Fruit fly (Drosophila melanogaster): ENCODE measurements around the gene mRpL2.

mRpL2 gene

DNA sequence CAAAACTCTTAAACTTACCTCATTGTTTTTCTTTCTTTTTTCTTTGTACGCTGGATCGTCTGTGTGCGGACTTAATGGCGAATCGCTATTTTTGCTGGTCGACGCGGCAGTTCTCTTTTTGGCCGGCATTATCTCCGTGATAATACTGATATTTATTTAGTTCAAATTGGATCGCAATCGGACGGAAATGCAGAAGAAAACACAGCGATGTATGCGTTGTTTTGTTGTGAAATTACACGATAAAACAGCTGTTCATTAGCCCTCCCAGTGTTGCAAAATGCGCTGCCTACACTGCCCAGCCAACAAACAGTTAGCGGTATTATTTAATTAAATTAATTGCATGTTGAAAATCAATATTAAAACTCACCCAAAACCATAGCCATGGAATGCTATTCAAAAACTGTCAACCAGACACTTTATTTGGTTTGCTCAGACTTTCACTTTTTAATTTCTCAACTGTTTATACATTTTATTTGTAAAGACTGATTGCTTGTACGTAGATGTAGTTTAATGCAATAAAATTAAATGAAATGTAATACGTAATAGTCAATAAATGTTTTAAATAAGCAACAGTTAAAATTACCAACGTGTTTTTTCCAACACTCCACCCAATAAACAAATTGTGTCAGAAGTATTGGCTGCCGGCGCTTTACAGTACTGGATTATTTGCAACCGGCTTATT lies 22.5 kb upstream of the mRpL2 start, which contains the start of the genes Irbp18 and APP-BP1 (continued):
- peak; percentile 41 for TF ChIP-seq sima (GFP tag; optimal IDR thresholded peaks at IDR 0.05)
- TF ChIP-seq CG7745 (tag; optimal IDR thresholded peaks at IDR 0.05), result no peak
- peak; percentile 96 for TF ChIP-seq CG7556 (GFP tag; optimal IDR thresholded peaks at IDR 0.05)
- TF ChIP-seq CG4854 (GFP tag; optimal IDR thresholded peaks at IDR 0.05), result peak; percentile 95
- peak; percentile 88 for TF ChIP-seq CG33213 (GFP tag; optimal IDR thresholded peaks at IDR 0.05)
- TF ChIP-seq hth (optimal IDR thresholded peaks at IDR 0.05), result no peak
- peak; percentile 88 for TF ChIP-seq CG18011 (GFP tag; optimal IDR thresholded peaks at IDR 0.05)
- peak; percentile 58 for TF ChIP-seq run (tag; optimal IDR thresholded peaks at IDR 0.05)
- peak; percentile 93 for TF ChIP-seq pum (GFP tag; optimal IDR thresholded peaks at IDR 0.05)
- peak; percentile 94 for TF ChIP-seq CG16863 (GFP tag; optimal IDR thresholded peaks at IDR 0.05)
- peak; percentile 99 for TF ChIP-seq Ets65A (GFP tag)
- TF ChIP-seq her (GFP tag; optimal IDR thresholded peaks at IDR 0.05), result peak; percentile 88
- TF ChIP-seq Hmr (GFP tag; optimal IDR thresholded peaks at IDR 0.05), result peak; percentile 96
- TF ChIP-seq Bteb2 (GFP tag; optimal IDR thresholded peaks at IDR 0.05), result peak; percentile 94
- TF ChIP-seq CG3407 (GFP tag; optimal IDR thresholded peaks at IDR 0.05), result peak; percentile 84
- TF ChIP-seq CG1832 (GFP tag; optimal IDR thresholded peaks at IDR 0.05), result no peak
- TF ChIP-seq Trl (optimal IDR thresholded peaks at IDR 0.05), result no peak
- peak; percentile 92 for TF ChIP-seq Trl (GFP tag; optimal IDR thresholded peaks at IDR 0.05)
- TF ChIP-seq Neu2 (GFP tag; optimal IDR thresholded peaks at IDR 0.05; ENCODE audit: borderline replicate concordance), result peak; percentile 56
- TF ChIP-seq CG1603 (tag; optimal IDR thresholded peaks at IDR 0.05), result peak; percentile 88
- TF ChIP-seq org-1 (GFP tag; optimal IDR thresholded peaks at IDR 0.05), result peak; percentile 91
- no peak for TF ChIP-seq dati (GFP tag; IDR thresholded peaks at IDR 0.05)
- peak; percentile 92 for TF ChIP-seq CG6272 (GFP tag; IDR thresholded peaks at IDR 0.05)
- no peak for TF ChIP-seq Kr (GFP tag; optimal IDR thresholded peaks at IDR 0.05)
- TF ChIP-seq dimm (GFP tag; IDR thresholded peaks at IDR 0.05), result peak; percentile 59; the same call in 1 of the 2 replicates
- no peak for TF ChIP-seq pan (optimal IDR thresholded peaks at IDR 0.05)
- peak in 1 of 2 experiments; percentile 92 for TF ChIP-seq pan (GFP tag; optimal IDR thresholded peaks at IDR 0.05 in 1 of 2, IDR thresholded peaks at IDR 0.05 in 1 of 2)
- peak; percentile 84 for TF ChIP-seq Hand (GFP tag; optimal IDR thresholded peaks at IDR 0.05)
- peak; percentile 72 for TF ChIP-seq MBD-R2 (GFP tag; IDR thresholded peaks at IDR 0.05)
- peak; percentile 55 for TF ChIP-seq CG7271 (tag; optimal IDR thresholded peaks at IDR 0.05)
- peak; percentile 66; the same call in 2 of the 3 replicates for TF ChIP-seq CG7357 (GFP tag; IDR thresholded peaks at IDR 0.05)
- TF ChIP-seq CG2712 (tag; optimal IDR thresholded peaks at IDR 0.05), result peak; percentile 93
- peak; percentile 83 for TF ChIP-seq CG6813 (GFP tag; optimal IDR thresholded peaks at IDR 0.05)
- TF ChIP-seq dmrt11E (tag; optimal IDR thresholded peaks at IDR 0.05), result peak; percentile 86
- no peak for TF ChIP-seq CG16813 (GFP tag; IDR thresholded peaks at IDR 0.05; ENCODE audit: partially characterized antibody)
- peak; percentile 86 for TF ChIP-seq dm (GFP tag; optimal IDR thresholded peaks at IDR 0.05)
- TF ChIP-seq sim (GFP tag; IDR thresholded peaks at IDR 0.05), result peak; percentile 68; the same call in 1 of the 2 replicates
- peak; percentile 61 for TF ChIP-seq Nf-YA (GFP tag; IDR thresholded peaks at IDR 0.05)
- peak; percentile 64 for TF ChIP-seq CG3995 (GFP tag; optimal IDR thresholded peaks at IDR 0.05)
- peak; percentile 73 for TF ChIP-seq CG4730 (GFP tag; IDR thresholded peaks at IDR 0.05)
- no peak for TF ChIP-seq vnd (GFP tag; IDR thresholded peaks at IDR 0.05; ENCODE audit: partially characterized antibody)
- peak; percentile 87 for TF ChIP-seq NK7.1 (GFP tag; optimal IDR thresholded peaks at IDR 0.05)
- peak; percentile 84 for TF ChIP-seq trem (tag; optimal IDR thresholded peaks at IDR 0.05)
- TF ChIP-seq CG43689 (GFP tag; IDR thresholded peaks at IDR 0.05), result peak; percentile 44; the same call in 1 of the 2 replicates
- no peak for TF ChIP-seq Dip2 (GFP tag; IDR thresholded peaks at IDR 0.05)
- peak; percentile 90 for TF ChIP-seq Blimp-1 (GFP tag; optimal IDR thresholded peaks at IDR 0.05)
- TF ChIP-seq cad (GFP tag; optimal IDR thresholded peaks at IDR 0.05), result no peak
- peak; percentile 85 for TF ChIP-seq CG12299 (tag; optimal IDR thresholded peaks at IDR 0.05)
- TF ChIP-seq da (GFP tag; optimal IDR thresholded peaks at IDR 0.05), result peak; percentile 93
- TF ChIP-seq CG8924 (tag; optimal IDR thresholded peaks at IDR 0.05), result peak; percentile 94
- TF ChIP-seq ara (GFP tag; IDR thresholded peaks at IDR 0.05), result peak; percentile 84

All from whole organism, embryonic.